Fruit fly (Drosophila melanogaster): ENCODE data around the gene Hayan.

DNA sequence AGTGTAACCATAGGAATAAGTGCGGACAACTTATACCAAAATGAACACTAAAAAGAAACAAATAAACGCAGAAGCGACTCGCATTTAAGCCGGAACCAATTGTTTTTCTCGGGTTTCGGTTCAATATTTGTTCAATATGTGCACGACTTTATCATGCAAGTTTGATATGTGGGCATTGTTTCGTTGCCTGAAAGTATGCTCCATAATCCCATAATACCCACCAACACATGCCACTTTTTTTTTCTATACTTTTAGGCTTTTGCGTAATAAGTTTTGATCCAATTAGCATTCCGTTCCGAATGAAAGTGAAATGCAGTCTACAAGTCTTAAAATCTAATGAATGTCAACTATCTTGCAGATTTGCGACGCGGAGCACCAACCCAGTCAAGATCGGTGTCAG, 36.8 kb upstream of the Hayan start:
- no peak for TF ChIP-seq psq (optimal IDR thresholded peaks at IDR 0.05)
- TF ChIP-seq h (optimal IDR thresholded peaks at IDR 0.05) = no peak
- no peak for TF ChIP-seq insv (optimal IDR thresholded peaks at IDR 0.05)
- no peak for TF ChIP-seq Myc (optimal IDR thresholded peaks at IDR 0.05)
- TF ChIP-seq ttk (optimal IDR thresholded peaks at IDR 0.05) = no peak
